Worm (Caenorhabditis elegans): ENCODE data around the gene pus-1.

DNA sequence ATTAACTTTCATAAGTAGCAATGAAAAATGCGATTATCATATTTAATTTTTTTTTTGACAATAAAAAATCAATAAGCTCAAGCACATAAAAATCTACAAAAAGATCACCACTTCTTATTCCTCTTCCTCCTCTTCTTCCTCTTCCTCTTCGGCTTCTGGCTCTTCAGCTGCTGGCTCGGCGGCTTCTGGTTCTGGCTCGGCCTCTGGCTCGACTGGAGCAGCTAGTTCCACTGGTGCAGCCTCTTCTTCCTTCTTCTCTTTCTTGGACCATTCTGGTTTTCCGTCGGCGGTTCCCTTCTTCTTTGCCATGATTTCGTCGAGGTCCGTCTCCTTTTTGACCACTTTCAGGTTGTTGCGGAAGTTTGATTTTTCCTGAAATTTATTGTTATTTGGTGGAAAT, 38.9 kb upstream of the pus-1 start:
- TF ChIP-seq ztf-29 (GFP tag; IDR thresholded peaks at IDR 0.05) (no peak), cog-1 (tag; optimal IDR thresholded peaks at IDR 0.05) (no peak), T22C8.4 (GFP tag; IDR thresholded peaks at IDR 0.05) (no peak), klf-2 (GFP tag; conservative IDR thresholded peaks at IDR 0.05) (no peak), ztf-23 (GFP tag; IDR thresholded peaks at IDR 0.05) (no peak)
